Fruit fly (Drosophila melanogaster) Kc167 (cell line): ENCODE measurements around the gene mRpL55.

Experiments used
- Myc ChIP-seq: fragments of >200 bp; optimal IDR thresholded peaks from 2 replicates; lab custom pipeline; 2017; ENCODE audit warnings: missing external identifiers
- Sin3A ChIP-seq: fragments of >200 bp; optimal IDR thresholded peaks from 2 replicates; lab custom pipeline; 2018; ENCODE audit warnings: missing external identifiers
- h ChIP-seq: fragments of >200 bp; optimal IDR thresholded peaks from 3 replicates; lab custom pipeline; 2018; ENCODE audit warnings: missing external identifiers
- insv ChIP-seq: fragments of >200 bp; optimal IDR thresholded peaks from 3 replicates; lab custom pipeline; 2018; ENCODE audit warnings: missing external identifiers
- psq ChIP-seq: fragments of >200 bp; optimal IDR thresholded peaks from 2 replicates; lab custom pipeline; 2017; ENCODE audit warnings: missing external identifiers
- ttk ChIP-seq: sonication (Bioruptor generic); optimal IDR thresholded peaks from 2 replicates; lab custom pipeline; 2017; ENCODE audit warnings: missing external identifiers

mRpL55 gene

DNA sequence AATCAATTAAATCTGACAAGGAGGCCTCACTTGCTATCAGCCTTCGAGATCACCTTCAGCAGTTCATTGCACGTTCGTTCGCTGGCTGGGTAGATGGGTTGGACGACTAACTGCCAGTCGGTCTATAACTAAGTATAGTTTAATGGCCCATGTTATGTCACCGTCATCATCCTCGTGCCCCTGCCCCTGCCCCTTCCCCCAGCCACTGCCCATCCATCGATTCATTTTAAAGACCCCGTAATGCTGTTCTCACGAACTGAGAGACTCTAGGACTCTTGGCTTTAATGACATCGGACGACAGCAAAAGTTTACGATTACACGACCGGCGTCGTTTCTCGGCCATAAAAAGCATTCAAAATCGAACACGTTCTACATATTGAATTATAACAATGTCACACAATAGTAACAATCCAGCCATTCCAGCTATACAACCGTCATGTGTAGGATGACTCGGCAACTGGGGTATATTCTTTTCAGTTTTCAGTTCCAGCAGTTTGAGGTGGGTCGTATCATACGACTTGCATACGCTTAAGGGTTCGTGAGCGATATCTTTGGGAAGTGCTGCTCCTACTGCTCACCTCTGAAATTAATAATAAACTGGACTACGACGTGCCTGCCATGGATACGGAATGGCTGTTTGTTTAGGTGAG, 27.6 kb downstream of the mRpL55 start:
- TF ChIP-seq h (no peak), insv (lab: Kevin White, UChicago) (no peak), Myc (lab: Kevin White, UChicago) (no peak), Sin3A (no peak), psq (lab: Kevin White, UChicago) (no peak), ttk (no peak)

DNA sequence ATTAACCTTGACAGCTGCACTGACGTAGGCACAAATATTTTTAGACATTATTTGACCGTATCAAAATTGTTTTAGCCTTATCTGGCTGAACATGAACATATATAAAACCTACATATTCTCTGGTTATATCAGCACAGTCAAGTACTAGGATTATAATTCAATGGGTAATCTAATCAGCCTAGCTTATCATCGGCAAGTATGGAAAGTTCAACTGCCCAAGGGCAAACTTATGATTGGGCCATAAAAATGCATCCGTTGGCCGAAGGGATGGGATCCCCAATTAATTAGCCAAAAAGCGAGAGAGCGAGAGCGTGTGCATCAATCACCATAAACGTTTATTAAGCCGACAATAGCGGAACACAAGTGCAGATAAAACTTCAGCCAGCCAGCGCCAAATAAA, 29.2 kb downstream of the mRpL55 start:
- TF ChIP-seq Myc (lab: Kevin White, UChicago): no peak

dm6 chr3R:19064037-19064664, 30.6 kb downstream of the mRpL55 start:
- TF ChIP-seq Sin3A (no peak), psq (lab: Kevin White, UChicago) (no peak), Myc (lab: Kevin White, UChicago) (no peak)

dm6 chr3R:19062549-19062948, 32.2 kb downstream of the mRpL55 start:
- TF ChIP-seq insv (lab: Kevin White, UChicago) (no peak), Sin3A (no peak), ttk (no peak), h (no peak), Myc (lab: Kevin White, UChicago) (no peak), psq (lab: Kevin White, UChicago) (no peak)

DNA sequence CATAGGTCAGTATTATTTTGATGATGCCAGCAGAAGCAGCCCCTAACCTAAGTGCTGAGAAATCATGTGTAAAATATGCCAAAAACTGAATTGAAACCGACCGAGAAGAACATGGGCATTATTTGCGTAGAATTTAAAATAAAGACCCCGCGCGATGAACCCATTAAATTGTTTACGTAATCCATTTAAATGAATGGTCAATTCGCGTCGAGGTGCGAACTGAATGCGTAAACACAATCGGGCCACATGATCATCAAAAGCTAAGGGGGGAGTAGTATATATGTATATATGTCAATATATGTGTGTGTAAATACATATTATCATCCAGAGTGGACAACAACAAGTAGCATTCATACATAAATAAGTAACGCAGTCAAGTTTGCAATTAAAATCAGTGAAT, 34.5 kb downstream of the mRpL55 start:
- TF ChIP-seq h: no peak
- no peak for TF ChIP-seq Sin3A
- TF ChIP-seq insv (lab: Kevin White, UChicago): no peak
- TF ChIP-seq Myc (lab: Kevin White, UChicago): no peak
- TF ChIP-seq ttk: no peak
- no peak for TF ChIP-seq psq (lab: Kevin White, UChicago)

DNA sequence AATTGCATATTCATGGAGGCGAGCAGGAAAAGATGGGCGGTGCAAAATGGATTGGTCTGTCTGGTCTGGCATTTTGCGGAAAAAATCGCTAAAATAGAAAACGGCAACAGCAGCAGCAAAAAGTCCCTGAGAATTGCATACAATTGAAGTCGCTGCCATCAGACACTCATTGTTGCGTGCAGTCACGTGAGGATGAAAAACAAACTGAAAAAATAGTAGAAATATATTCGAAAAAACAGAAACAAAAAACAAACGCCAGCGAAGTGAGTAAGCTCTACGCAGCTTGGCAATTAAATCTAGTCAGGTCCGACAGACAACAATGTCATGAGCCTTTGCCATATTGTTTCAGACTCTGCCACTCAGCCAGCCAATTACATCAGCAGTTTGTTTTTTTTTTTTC, 35.4 kb downstream of the mRpL55 start:
- TF ChIP-seq psq (lab: Kevin White, UChicago) (no peak), ttk (no peak), insv (lab: Kevin White, UChicago) (no peak), h (no peak), Myc (lab: Kevin White, UChicago) (no peak), Sin3A (no peak)

DNA sequence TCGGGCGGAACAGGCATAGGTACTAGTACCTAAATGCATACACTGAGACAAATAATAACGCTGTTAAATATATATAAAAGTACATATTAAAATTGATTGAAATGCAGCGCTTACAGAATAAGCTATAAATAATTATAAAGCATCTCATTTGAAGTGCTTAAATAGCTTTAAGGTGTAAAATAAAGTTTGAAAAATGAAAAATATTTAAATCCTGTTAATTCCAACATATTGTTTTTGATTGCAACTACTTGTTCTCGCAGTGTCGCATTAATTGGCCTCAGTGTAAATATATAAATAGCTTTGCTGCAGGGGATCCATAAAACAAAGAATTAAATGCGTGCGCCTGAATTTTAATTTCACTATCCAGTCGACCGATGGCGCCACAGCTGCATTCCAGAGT, 36.3 kb downstream of the mRpL55 start:
- no peak for TF ChIP-seq ttk
- TF ChIP-seq Sin3A: no peak
- TF ChIP-seq Myc (lab: Kevin White, UChicago): no peak
- no peak for TF ChIP-seq h
- no peak for TF ChIP-seq insv (lab: Kevin White, UChicago)
- TF ChIP-seq psq (lab: Kevin White, UChicago): no peak

DNA sequence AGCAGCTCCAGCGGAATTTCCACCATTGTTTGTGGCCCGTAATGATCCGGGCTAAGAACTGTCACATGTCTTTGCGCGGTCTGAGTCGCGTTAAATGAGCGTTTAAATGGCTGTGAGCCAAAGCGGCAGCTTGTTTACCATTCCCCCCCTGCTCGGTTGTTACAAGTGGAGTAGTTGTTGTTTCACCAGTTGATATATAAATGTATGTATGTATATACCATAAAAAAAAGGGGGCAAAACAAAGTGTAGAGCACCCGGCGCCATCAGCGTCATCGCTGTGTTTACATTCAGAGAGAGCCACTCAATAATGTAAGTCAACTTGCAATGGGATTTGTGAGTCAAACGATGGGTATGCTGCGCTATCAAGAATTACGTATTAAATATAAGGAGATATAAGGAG, 37.8 kb downstream of the mRpL55 start:
- no peak for TF ChIP-seq ttk
- TF ChIP-seq Myc (lab: Kevin White, UChicago): no peak
- no peak for TF ChIP-seq h
- TF ChIP-seq Sin3A: no peak
- TF ChIP-seq psq (lab: Kevin White, UChicago): no peak
- TF ChIP-seq insv (lab: Kevin White, UChicago): no peak

DNA sequence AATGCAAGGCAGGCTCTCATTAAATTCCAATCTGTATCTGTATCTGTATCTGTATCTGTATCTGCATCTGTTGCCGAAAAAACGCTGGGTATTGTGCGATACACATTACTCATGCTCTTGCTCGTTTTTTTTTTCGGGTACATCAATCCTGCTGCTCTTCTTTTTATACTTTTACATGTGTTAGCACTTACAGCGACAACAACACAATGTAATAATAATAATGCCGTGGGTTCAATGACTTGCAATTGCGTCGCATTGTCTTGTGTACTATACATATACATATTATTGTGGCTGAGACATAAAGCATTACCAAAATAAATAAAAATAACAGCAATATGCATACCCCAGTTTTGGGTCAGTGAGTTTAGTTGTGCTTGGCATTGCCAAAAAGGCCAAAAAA, 39.9 kb downstream of the mRpL55 start:
- TF ChIP-seq Myc (lab: Kevin White, UChicago) (no peak), psq (lab: Kevin White, UChicago) (no peak), ttk (no peak), insv (lab: Kevin White, UChicago) (no peak), Sin3A (no peak), h (no peak)

dm6 chr3R:19052475-19052874, 42.2 kb downstream of the mRpL55 start:
- TF ChIP-seq h (no peak), insv (lab: Kevin White, UChicago) (no peak), Myc (lab: Kevin White, UChicago) (no peak), Sin3A (no peak), psq (lab: Kevin White, UChicago) (no peak), ttk (no peak)

DNA sequence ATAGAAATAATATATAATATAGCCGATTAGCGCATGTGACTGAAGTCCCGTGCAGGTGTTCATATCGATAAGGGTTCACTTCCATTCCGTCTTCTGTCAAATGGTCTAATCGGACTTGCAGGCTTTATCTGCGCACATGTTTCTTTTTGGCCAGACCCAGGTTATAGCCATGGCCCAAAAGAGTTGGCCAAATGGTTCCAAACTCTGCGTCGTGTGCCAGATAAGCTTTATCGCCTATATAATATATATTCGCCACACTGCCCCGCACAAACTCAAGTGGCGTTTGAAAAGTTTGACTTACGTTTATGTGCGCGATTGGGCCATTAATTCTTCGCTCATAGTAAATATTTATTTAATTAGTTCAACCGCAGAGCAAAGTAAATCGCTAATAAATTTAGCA, 43.5 kb downstream of the mRpL55 start:
- TF ChIP-seq h (no peak), Sin3A (no peak), insv (lab: Kevin White, UChicago) (no peak), Myc (lab: Kevin White, UChicago) (no peak), psq (lab: Kevin White, UChicago) (no peak), ttk (no peak)

DNA sequence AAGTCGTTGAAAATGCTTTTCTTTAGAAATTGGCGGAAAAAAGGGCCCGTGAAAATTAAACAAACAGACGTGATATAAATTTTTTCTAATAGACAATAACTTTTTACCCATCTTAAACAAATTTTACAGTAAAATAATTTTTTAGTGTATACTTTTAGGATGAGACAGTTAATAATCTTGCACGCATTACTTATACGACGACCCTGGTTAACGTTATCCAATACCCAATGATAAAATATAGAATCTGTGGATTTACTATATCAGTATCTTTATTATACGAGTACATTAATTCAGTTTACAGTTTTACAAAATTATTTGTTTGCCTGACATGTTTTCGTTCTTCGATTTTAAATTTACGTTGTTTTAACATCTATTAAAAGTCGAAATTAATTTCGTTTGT, 50.1 kb downstream of the mRpL55 start:
- TF ChIP-seq Myc (lab: Kevin White, UChicago) (no peak), Sin3A (no peak), insv (lab: Kevin White, UChicago) (no peak), h (no peak), psq (lab: Kevin White, UChicago) (no peak), ttk (no peak)
